Worm (Caenorhabditis elegans) whole organism, early embryonic: ENCODE measurements around the gene acbp-3.

Source experiments
- ama-1 ChIP-seq: fragments of 150-350 bp; optimal IDR thresholded peaks from 2 replicates; lab custom pipeline; 2014
- ets-7 ChIP-seq: sonication (generic microtip); optimal IDR thresholded peaks from 2 replicates; lab custom pipeline; 2016; ENCODE audit warnings: missing genotype, missing genetic modification characterization, missing compliant biosample characterization

ce11 chrX:10888201-10888600, 14.9 kb upstream of the acbp-3 start, which contains the start of gene F47B10.6:
- TF ChIP-seq ama-1 (lab: Kevin White, UChicago), result no peak
- no peak for TF ChIP-seq ets-7 (tag; lab: Kevin White, UChicago)
